Worm (Caenorhabditis elegans) whole organism, L4/young adult: Measurements from ENCODE around the gene F20E11.17.
"Not testable (repeated sequence)": the region's sequence is repeated elsewhere in the genome, so short reads cannot be mapped to it uniquely, and the experiment has no call there.

ENCODE experiments used
- W03F9.2 ChIP-seq: fragments of 150-350 bp; optimal IDR thresholded peaks from 2 replicates; lab custom pipeline; 2014; ENCODE audit warnings: missing biosample characterization, missing genetic modification characterization
- dao-5 ChIP-seq: sonication (generic microtip); optimal IDR thresholded peaks from 2 replicates; lab custom pipeline; 2016; ENCODE audit warnings: missing genotype, missing genetic modification characterization, moderate library complexity, missing compliant biosample characterization
- him-1 ChIP-seq: sonication (generic microtip); optimal IDR thresholded peaks from 2 replicates; lab custom pipeline; 2016; ENCODE audit warnings: missing genotype, missing genetic modification reagents, missing genetic modification characterization, missing compliant biosample characterization

The F20E11.17 gene

ce11 chrV:17464278-17464677 lies 4.8 kb downstream of the F20E11.17 start, which contains the start of gene F20E11.7:
Gene F20E11.7 (plus strand): TSS chrV:17464578.
- TF ChIP-seq him-1, W03F9.2, dao-5 (tag; lab: Kevin White, UChicago): not testable (repeated sequence)

- no peak for TF ChIP-seq him-1 (tag; lab: Kevin White, UChicago)
- TF ChIP-seq dao-5 (tag; lab: Kevin White, UChicago): no peak
- TF ChIP-seq W03F9.2 (tag; lab: Kevin White, UChicago): no peak
These were observed 9.0 kb downstream of the F20E11.17 start, which contains the start of gene srz-48 for ce11 chrV:17460061-17460460. Gene srz-48 (minus strand): TSS chrV:17460161.

- TF ChIP-seq him-1 (tag; lab: Kevin White, UChicago) (no peak), dao-5 (tag; lab: Kevin White, UChicago) (no peak), W03F9.2 (tag; lab: Kevin White, UChicago) (no peak)
These were observed 11.0 kb downstream of the F20E11.17 start, which contains the start of gene str-200 for ce11 chrV:17458069-17458468. Gene str-200 (minus strand): TSS chrV:17458169.

- TF ChIP-seq dao-5, W03F9.2, him-1 (tag; lab: Kevin White, UChicago): not testable (repeated sequence)
These were observed 12.9 kb downstream of the F20E11.17 start, which contains the start of gene srh-203 for ce11 chrV:17456197-17456596. Gene srh-203 (minus strand): TSS chrV:17456297.

ce11 chrV:17449836-17450235 lies 19.2 kb downstream of the F20E11.17 start:
- TF ChIP-seq W03F9.2 (tag; lab: Kevin White, UChicago) (no peak), dao-5 (tag; lab: Kevin White, UChicago) (no peak), him-1 (tag; lab: Kevin White, UChicago) (no peak)

ce11 chrV:17439406-17439805 lies 29.7 kb downstream of the F20E11.17 start, which contains the start of gene srh-154:
Gene srh-154 (plus strand): TSS chrV:17439706.
- TF ChIP-seq W03F9.2 (tag; lab: Kevin White, UChicago): no peak
- no peak for TF ChIP-seq dao-5 (tag; lab: Kevin White, UChicago)
- TF ChIP-seq him-1 (tag; lab: Kevin White, UChicago): no peak

- no peak for TF ChIP-seq W03F9.2 (tag; lab: Kevin White, UChicago)
- TF ChIP-seq dao-5 (tag; lab: Kevin White, UChicago): no peak
- no peak for TF ChIP-seq him-1 (tag; lab: Kevin White, UChicago)
These were observed 30.8 kb downstream of the F20E11.17 start, which contains the start of gene srsx-2 for ce11 chrV:17438317-17438716. Gene srsx-2 (minus strand): TSS chrV:17438417.

ce11 chrV:17436492-17436891 lies 32.6 kb downstream of the F20E11.17 start, which contains the start of gene F20E11.18:
Gene F20E11.18 (minus strand): TSS chrV:17436592.
- TF ChIP-seq dao-5 (tag; lab: Kevin White, UChicago) (no peak), W03F9.2 (tag; lab: Kevin White, UChicago) (no peak), him-1 (tag; lab: Kevin White, UChicago) (no peak)

ce11 chrV:17430903-17431302 lies 38.2 kb downstream of the F20E11.17 start, which contains the start of gene srbc-27:
Gene srbc-27 (plus strand): TSS chrV:17431203.
- no peak for TF ChIP-seq dao-5 (tag; lab: Kevin White, UChicago)
- TF ChIP-seq W03F9.2 (tag; lab: Kevin White, UChicago): no peak

- TF ChIP-seq dao-5 (tag; lab: Kevin White, UChicago) (no peak), him-1 (tag; lab: Kevin White, UChicago) (no peak), W03F9.2 (tag; lab: Kevin White, UChicago) (no peak)
These were observed 39.0 kb downstream of the F20E11.17 start, which contains the start of gene T27C5.10 for ce11 chrV:17430066-17430465. Gene T27C5.10 (minus strand): TSS chrV:17430166.

ce11 chrV:17429262-17429661 lies 39.8 kb downstream of the F20E11.17 start:
- no peak for TF ChIP-seq him-1 (tag; lab: Kevin White, UChicago)
- TF ChIP-seq dao-5 (tag; lab: Kevin White, UChicago): no peak
- no peak for TF ChIP-seq W03F9.2 (tag; lab: Kevin White, UChicago)
